Worm (Caenorhabditis elegans): ENCODE data around the gene cah-1.

- TF ChIP-seq W03F9.2 (tag; optimal IDR thresholded peaks at IDR 0.05) (no peak), him-1 (tag; optimal IDR thresholded peaks at IDR 0.05) (no peak)
Measured at ce11 chrIII:5083304-5083703, 2.1 kb downstream of the cah-1 start.

All from whole organism, L4/young adult.